Fruit fly (Drosophila melanogaster) ovary, adult (tissue): ENCODE results near the gene sstn.

Experiments
- CG17801 ChIP-seq: fragments of 200-800 bp; optimal IDR thresholded peaks from 2 replicates; lab custom pipeline; 2019; ENCODE audit warnings: missing biosample characterization, mild to moderate bottlenecking, missing genetic modification characterization, moderate library complexity; ENCODE audit not compliant: partially characterized antibody

sstn gene

dm6 chr3L:15116536-15116935, 22.0 kb upstream of the sstn start, which contains the start of gene Cep135:
Gene Cep135, plus strand, starts transcription at chr3L:15116737.
- TF ChIP-seq CG17801: no peak

dm6 chr3L:15113257-15113656, 18.7 kb upstream of the sstn start, which contains the start of gene CG13458:
Gene CG13458, plus strand, starts transcription at chr3L:15113557.
- no peak for TF ChIP-seq CG17801

- no peak for TF ChIP-seq CG17801
Measured at dm6 chr3L:15108948-15109347, 14.4 kb upstream of the sstn start.

- no peak for TF ChIP-seq CG17801
Measured at dm6 chr3L:15108524-15108923, 14.0 kb upstream of the sstn start.

- TF ChIP-seq CG17801: peak; percentile 76
Measured at dm6 chr3L:15107776-15108379, 13.4 kb upstream of the sstn start.

dm6 chr3L:15107158-15107775, 12.7 kb upstream of the sstn start:
- TF ChIP-seq CG17801: no peak

dm6 chr3L:15105566-15106207, 11.2 kb upstream of the sstn start, which contains the start of gene CG45071:
Gene CG45071, plus strand, starts transcription at chr3L:15105882.
- TF ChIP-seq CG17801: no peak

- no peak for TF ChIP-seq CG17801
Measured at dm6 chr3L:15104849-15105555, 10.5 kb upstream of the sstn start.

- no peak for TF ChIP-seq CG17801
Measured at dm6 chr3L:15103988-15104848, 9.7 kb upstream of the sstn start.

- no peak for TF ChIP-seq CG17801
Measured at dm6 chr3L:15102669-15103309, 8.3 kb upstream of the sstn start.

- no peak for TF ChIP-seq CG17801
Measured at dm6 chr3L:15101639-15102413, 7.3 kb upstream of the sstn start.

dm6 chr3L:15100983-15101382, 6.5 kb upstream of the sstn start:
- TF ChIP-seq CG17801: no peak

dm6 chr3L:15099541-15099940, 5.0 kb upstream of the sstn start:
- no peak for TF ChIP-seq CG17801

- peak; percentile 86 for TF ChIP-seq CG17801
Measured at dm6 chr3L:15098659-15099512, 4.4 kb upstream of the sstn start.
